Worm (Caenorhabditis elegans) whole organism, L1 larva: ENCODE measurements around the gene F46C3.6.

Source experiments
- C04F5.9 ChIP-seq: sonication (generic microtip); optimal IDR thresholded peaks from 2 replicates; lab custom pipeline; 2016; ENCODE audit warnings: missing genetic modification characterization, missing compliant biosample characterization
- C16A3.4 ChIP-seq: fragments of 150-350 bp; optimal IDR thresholded peaks from 2 replicates; lab custom pipeline; 2014; ENCODE audit warnings: missing biosample characterization, missing genetic modification characterization
- F16B12.6 ChIP-seq: fragments of 150-350 bp; optimal IDR thresholded peaks from 2 replicates; lab custom pipeline; 2014; ENCODE audit warnings: missing biosample characterization, missing genetic modification characterization
- Y116A8C.19 ChIP-seq: sonication (generic microtip); optimal IDR thresholded peaks from 2 replicates; lab custom pipeline; 2016; ENCODE audit warnings: missing compliant biosample characterization, missing genetic modification characterization, borderline replicate concordance
- aha-1 ChIP-seq: fragments of 150-350 bp; optimal IDR thresholded peaks from 2 replicates; lab custom pipeline; 2014; ENCODE audit warnings: missing biosample characterization, missing genetic modification characterization
- aly-2 ChIP-seq: fragments of 150-350 bp; optimal IDR thresholded peaks from 2 replicates; lab custom pipeline; 2014; ENCODE audit warnings: missing biosample characterization, missing genetic modification characterization
- ama-1 ChIP-seq: fragments of 150-350 bp; optimal IDR thresholded peaks from 2 replicates; lab custom pipeline; 2014
- blmp-1 ChIP-seq: fragments of 150-350 bp; optimal IDR thresholded peaks from 2 replicates; lab custom pipeline; 2014; ENCODE audit warnings: missing biosample characterization, missing genetic modification characterization
- ceh-82 ChIP-seq, 3 experiments: fragments of 150-350 bp in 1 of 3; sonication (generic microtip) in 2 of 3; optimal IDR thresholded peaks; 2 replicates each; lab custom pipeline; 2014 to 2017; ENCODE audit warnings: missing biosample characterization in 3 of 3, missing genetic modification characterization in 3 of 3
- ceh-88 ChIP-seq: fragments of 200-800 bp; sonication (Bioruptor generic); IDR thresholded peaks from 2 replicates; pipeline ENCODE4 v1.3.6; 2022; ENCODE audit warnings: missing genetic modification characterization, missing compliant biosample characterization
- ceh-90 ChIP-seq: sonication (generic microtip); optimal IDR thresholded peaks from 2 replicates; lab custom pipeline; 2016; ENCODE audit warnings: missing genetic modification characterization, missing compliant biosample characterization
- dpl-1 ChIP-seq, 3 experiments: fragments of 150-350 bp in 2 of 3; sonication (generic microtip) in 1 of 3; optimal IDR thresholded peaks; 2 replicates each; lab custom pipeline; 2014 to 2017; ENCODE audit warnings: missing biosample characterization in 3 of 3, missing genetic modification characterization in 3 of 3, missing genetic modification reagents in 3 of 3
- dsc-1 ChIP-seq: sonication (generic microtip); optimal IDR thresholded peaks from 2 replicates; lab custom pipeline; 2016; ENCODE audit warnings: mild to moderate bottlenecking, missing genetic modification characterization, missing compliant biosample characterization
- efl-1 ChIP-seq, 4 experiments: fragments of 150-350 bp; optimal IDR thresholded peaks in 3 of 4; peaks in 1 of 4; 1 replicate in 1 of 4; 2 replicates in 3 of 4; lab custom pipeline; 2014; ENCODE audit warnings: missing biosample characterization in 2 of 4, missing genetic modification characterization in 2 of 4, missing genetic modification reagents in 2 of 4
- egl-13 ChIP-seq: sonication (generic microtip); optimal IDR thresholded peaks from 2 replicates; lab custom pipeline; 2016; ENCODE audit warnings: missing genotype, missing genetic modification reagents, missing genetic modification characterization, missing compliant biosample characterization
- elt-2 ChIP-seq: sonication (generic microtip); optimal IDR thresholded peaks from 2 replicates; lab custom pipeline; 2016; ENCODE audit warnings: missing genetic modification characterization, mild to moderate bottlenecking, inconsistent platforms, missing compliant biosample characterization, missing genetic modification reagents
- elt-3 ChIP-seq, 6 experiments: fragments of 150-350 bp in 1 of 6; sonication (generic microtip); optimal IDR thresholded peaks; 2 replicates each; lab custom pipeline; 2017 to 2018; ENCODE audit warnings: missing biosample characterization in 6 of 6, missing genetic modification characterization in 6 of 6, inconsistent platforms in 1 of 6
- fkh-4 ChIP-seq: sonication (generic microtip); optimal IDR thresholded peaks from 2 replicates; lab custom pipeline; 2016; ENCODE audit warnings: missing compliant biosample characterization, missing genetic modification characterization, borderline replicate concordance
- fkh-8 ChIP-seq: sonication (generic microtip); optimal IDR thresholded peaks from 2 replicates; lab custom pipeline; 2016; ENCODE audit warnings: mild to moderate bottlenecking, missing genetic modification characterization, missing compliant biosample characterization
- grh-1 ChIP-seq: fragments of 200-800 bp; sonication (Bioruptor generic); IDR thresholded peaks from 2 replicates; pipeline ENCODE4 v1.3.6; 2022; ENCODE audit warnings: missing genetic modification reagents, missing genetic modification characterization, missing compliant biosample characterization
- hlh-17 ChIP-seq: fragments of 200-800 bp; sonication (Bioruptor generic); optimal IDR thresholded peaks from 2 replicates; lab custom pipeline; 2018; ENCODE audit warnings: missing genetic modification characterization, mild to moderate bottlenecking, missing compliant biosample characterization, moderate library complexity, borderline replicate concordance
- irx-1 ChIP-seq: sonication (generic microtip); optimal IDR thresholded peaks from 2 replicates; lab custom pipeline; 2016; ENCODE audit warnings: missing genetic modification characterization, missing compliant biosample characterization
- isw-1 ChIP-seq: fragments of 200-800 bp; sonication (Bioruptor generic); IDR thresholded peaks from 2 replicates; pipeline ENCODE4 v1.3.6; 2022; ENCODE audit warnings: missing genetic modification characterization, missing compliant biosample characterization
- jun-1 ChIP-seq: fragments of 150-350 bp; optimal IDR thresholded peaks from 2 replicates; lab custom pipeline; 2014; ENCODE audit warnings: missing biosample characterization, missing genetic modification reagents, missing genetic modification characterization
- lin-14 ChIP-seq: fragments of 200-800 bp; sonication (Bioruptor generic); optimal IDR thresholded peaks from 2 replicates; lab custom pipeline; 2018; ENCODE audit warnings: mild to moderate bottlenecking, missing genetic modification characterization, moderate library complexity, missing compliant biosample characterization
- lin-35 ChIP-seq, 2 experiments: fragments of 150-350 bp; optimal IDR thresholded peaks; 2 replicates each; lab custom pipeline; 2014; ENCODE audit warnings: missing biosample characterization in 2 of 2, missing genetic modification characterization in 2 of 2, missing genetic modification reagents in 2 of 2
- lin-39 ChIP-seq: fragments of 150-350 bp; optimal IDR thresholded peaks from 2 replicates; lab custom pipeline; 2014; ENCODE audit warnings: missing biosample characterization, missing genetic modification reagents, missing genetic modification characterization
- lsy-2 ChIP-seq, 2 experiments: fragments of 150-350 bp; optimal IDR thresholded peaks; 2 replicates each; lab custom pipeline; 2014; ENCODE audit warnings: missing biosample characterization in 2 of 2, missing genetic modification characterization in 2 of 2
- mdl-1 ChIP-seq, 2 experiments: fragments of 150-350 bp; optimal IDR thresholded peaks; 2 replicates each; lab custom pipeline; 2014 to 2017; ENCODE audit warnings: missing biosample characterization in 2 of 2, missing genetic modification characterization in 2 of 2, inconsistent platforms in 1 of 2
- mep-1 ChIP-seq: fragments of 150-350 bp; optimal IDR thresholded peaks from 2 replicates; lab custom pipeline; 2014; ENCODE audit warnings: missing biosample characterization, missing genetic modification characterization
- nhr-76 ChIP-seq: sonication (generic microtip); optimal IDR thresholded peaks from 2 replicates; lab custom pipeline; 2017; ENCODE audit warnings: missing biosample characterization, missing genetic modification characterization
- nhr-77 ChIP-seq: fragments of 150-350 bp; optimal IDR thresholded peaks from 2 replicates; lab custom pipeline; 2014; ENCODE audit warnings: missing biosample characterization, missing genetic modification characterization
- nhr-84 ChIP-seq: sonication (generic microtip); optimal IDR thresholded peaks from 2 replicates; lab custom pipeline; 2017; ENCODE audit warnings: missing biosample characterization, missing genetic modification characterization
- nhr-90 ChIP-seq: sonication (generic microtip); optimal IDR thresholded peaks from 2 replicates; lab custom pipeline; 2016; ENCODE audit warnings: mild to moderate bottlenecking, missing genetic modification characterization, missing compliant biosample characterization; ENCODE audit not compliant: poor library complexity
- rnt-1 ChIP-seq: sonication (generic microtip); optimal IDR thresholded peaks from 2 replicates; lab custom pipeline; 2016; ENCODE audit warnings: mild to moderate bottlenecking, missing genetic modification characterization, moderate library complexity, missing compliant biosample characterization
- snpc-4 ChIP-seq: fragments of 150-350 bp; optimal IDR thresholded peaks from 2 replicates; lab custom pipeline; 2014; ENCODE audit warnings: missing biosample characterization, missing genetic modification characterization
- snu-23 ChIP-seq: sonication (generic microtip); optimal IDR thresholded peaks from 2 replicates; lab custom pipeline; 2016; ENCODE audit warnings: missing genetic modification characterization, missing compliant biosample characterization
- sox-4 ChIP-seq: sonication (generic microtip); optimal IDR thresholded peaks from 2 replicates; lab custom pipeline; 2016; ENCODE audit warnings: missing genetic modification characterization, missing compliant biosample characterization
- sup-37 ChIP-seq: fragments of 200-800 bp; sonication (Bioruptor generic); optimal IDR thresholded peaks from 2 replicates; lab custom pipeline; 2018; ENCODE audit warnings: mild to moderate bottlenecking, missing genetic modification characterization, missing compliant biosample characterization
- swsn-7 ChIP-seq: sonication (generic microtip); optimal IDR thresholded peaks from 2 replicates; lab custom pipeline; 2016; ENCODE audit warnings: missing genetic modification characterization, missing compliant biosample characterization
- unc-130 ChIP-seq: fragments of 150-350 bp; optimal IDR thresholded peaks from 2 replicates; lab custom pipeline; 2017; ENCODE audit warnings: missing biosample characterization, missing genetic modification characterization, inconsistent platforms
- unc-30 ChIP-seq: sonication (generic microtip); optimal IDR thresholded peaks from 2 replicates; lab custom pipeline; 2017; ENCODE audit warnings: missing biosample characterization, missing genetic modification characterization
- unc-62 ChIP-seq: fragments of 150-350 bp; optimal IDR thresholded peaks from 2 replicates; lab custom pipeline; 2014; ENCODE audit warnings: missing biosample characterization, missing genetic modification reagents, missing genetic modification characterization
- xbp-1 ChIP-seq: sonication (generic microtip); optimal IDR thresholded peaks from 2 replicates; lab custom pipeline; 2016; ENCODE audit warnings: missing genetic modification characterization, missing compliant biosample characterization
- ztf-4 ChIP-seq: fragments of 150-350 bp; optimal IDR thresholded peaks from 2 replicates; lab custom pipeline; 2014; ENCODE audit warnings: missing biosample characterization, missing genetic modification characterization

Gene F46C3.6

ce11 chrX:11427550-11427949 lies 7.7 kb upstream of the F46C3.6 start:
- no peak for TF ChIP-seq mdl-1 (tag; optimal IDR thresholded peaks at IDR 0.05; lab: Kevin White, UChicago)
- no peak for TF ChIP-seq ama-1 (lab: Kevin White, UChicago)
- TF ChIP-seq irx-1 (tag; lab: Kevin White, UChicago) = no peak
- TF ChIP-seq sox-4 (tag; lab: Kevin White, UChicago) = no peak
- no peak for TF ChIP-seq fkh-8
- TF ChIP-seq grh-1 (GFP tag; lab: Robert Waterston, UW) = no peak
- TF ChIP-seq nhr-76 = no peak
- TF ChIP-seq rnt-1 (tag; lab: Kevin White, UChicago) = no peak
- TF ChIP-seq unc-30 (tag; lab: Kevin White, UChicago) = no peak
- TF ChIP-seq xbp-1 (tag; lab: Kevin White, UChicago) = no peak
- TF ChIP-seq isw-1 = no peak
- no peak for TF ChIP-seq ceh-88
- TF ChIP-seq C04F5.9 (tag; lab: Kevin White, UChicago) = no peak
- no peak for TF ChIP-seq lin-14 (GFP tag; lab: Kevin White, UChicago)
- TF ChIP-seq sup-37 (GFP tag; lab: Kevin White, UChicago) = no peak
- TF ChIP-seq F16B12.6 (tag; lab: Kevin White, UChicago) = no peak
- no peak for TF ChIP-seq swsn-7 (tag; lab: Kevin White, UChicago)
- TF ChIP-seq ceh-82 (tag; optimal IDR thresholded peaks at IDR 0.05; lab: Kevin White, UChicago) = no peak
- no peak for TF ChIP-seq aly-2
- no peak for TF ChIP-seq aha-1 (tag; lab: Kevin White, UChicago)

- TF ChIP-seq elt-2 (tag; lab: Kevin White, UChicago) = peak; percentile 59
- no peak for TF ChIP-seq lin-14 (GFP tag; lab: Kevin White, UChicago)
Observed at ce11 chrX:11426647-11427046, 6.8 kb upstream of the F46C3.6 start.

ce11 chrX:11418667-11419066 lies 1.2 kb downstream of the F46C3.6 start, which contains the start of gene F46C3.2:
Gene F46C3.2, minus strand, starts transcription at chrX:11418767.
- TF ChIP-seq snpc-4 (no peak), unc-62 (GFP tag; lab: Kevin White, UChicago) (no peak), unc-130 (tag; lab: Kevin White, UChicago) (no peak), fkh-4 (tag; lab: Kevin White, UChicago) (no peak), lin-14 (GFP tag; lab: Kevin White, UChicago) (no peak)

- TF ChIP-seq nhr-84 (tag; lab: Kevin White, UChicago) = no peak
- TF ChIP-seq dpl-1 (GFP tag; optimal IDR thresholded peaks at IDR 0.05; lab: Kevin White, UChicago) = peak in 1 of 3 experiments; percentile 47
- TF ChIP-seq dsc-1 (tag; lab: Kevin White, UChicago) = peak; percentile 24
- peak; percentile 71 for TF ChIP-seq lin-14 (GFP tag; lab: Kevin White, UChicago)
- peak; percentile 13 for TF ChIP-seq jun-1 (tag; lab: Kevin White, UChicago)
- peak; percentile 31 to 43 for TF ChIP-seq lin-35 (GFP tag; optimal IDR thresholded peaks at IDR 0.05; lab: Kevin White, UChicago)
- peak; percentile 77 for TF ChIP-seq F16B12.6 (tag; lab: Kevin White, UChicago)
- TF ChIP-seq rnt-1 (tag; lab: Kevin White, UChicago) = peak; percentile 75
- peak; percentile 70 for TF ChIP-seq snu-23 (GFP tag; lab: Kevin White, UChicago)
- no peak for TF ChIP-seq snpc-4
- TF ChIP-seq lsy-2 (tag; optimal IDR thresholded peaks at IDR 0.05; lab: Kevin White, UChicago) = peak; percentile 47 to 59
- peak; percentile 70 for TF ChIP-seq mep-1 (tag; lab: Kevin White, UChicago)
- TF ChIP-seq hlh-17 (GFP tag; lab: Kevin White, UChicago) = no peak
- TF ChIP-seq grh-1 (GFP tag; lab: Robert Waterston, UW) = 0 out of 2 replicates have a peak, but pooled peaks have one; percentile 12
- TF ChIP-seq ceh-82 (tag; optimal IDR thresholded peaks at IDR 0.05; lab: Kevin White, UChicago) = peak in 2 of 3 experiments; percentile 6 to 46
- TF ChIP-seq egl-13 (tag; lab: Kevin White, UChicago) = peak; percentile 15
- TF ChIP-seq nhr-90 (tag; lab: Kevin White, UChicago) = peak; percentile 55
- TF ChIP-seq nhr-77 (tag; lab: Kevin White, UChicago) = peak; percentile 36
- no peak for TF ChIP-seq ceh-90 (tag; lab: Kevin White, UChicago)
- peak; percentile 73 for TF ChIP-seq lin-39
- peak; percentile 11 for TF ChIP-seq unc-130 (tag; lab: Kevin White, UChicago)
- TF ChIP-seq blmp-1 (tag; lab: Kevin White, UChicago) = peak; percentile 96
- TF ChIP-seq C16A3.4 (tag; lab: Kevin White, UChicago) = peak; percentile 10
- TF ChIP-seq ztf-4 (tag; lab: Kevin White, UChicago) = peak; percentile 17
- peak; percentile 5 to 12 for TF ChIP-seq efl-1 (optimal IDR thresholded peaks at IDR 0.05; lab: Kevin White, UChicago)
- TF ChIP-seq efl-1 (GFP tag; optimal IDR thresholded peaks at IDR 0.05 in 1 of 2; lab: Kevin White, UChicago) = peak; percentile 4 to 95
- peak in 1 of 6 experiments; percentile 9 for TF ChIP-seq elt-3 (tag; optimal IDR thresholded peaks at IDR 0.05; lab: Kevin White, UChicago)
- TF ChIP-seq Y116A8C.19 (tag; lab: Kevin White, UChicago) = no peak
- TF ChIP-seq fkh-8 = no peak
Observed at ce11 chrX:11414837-11415550, 4.9 kb downstream of the F46C3.6 start, which contains the start of gene pek-1. Gene pek-1, minus strand, starts transcription at chrX:11414887.
